Worm (Caenorhabditis elegans) whole organism, midembryonic: ENCODE data around the gene rol-3.

ENCODE experiments used
- T22C8.4 ChIP-seq: fragments of 200-800 bp; sonication (Bioruptor generic); IDR thresholded peaks from 2 replicates; pipeline ENCODE4 v1.3.6; 2022; ENCODE audit warnings: missing genetic modification characterization, missing compliant biosample characterization
- cog-1 ChIP-seq: sonication (generic microtip); optimal IDR thresholded peaks from 2 replicates; lab custom pipeline; 2016; ENCODE audit warnings: missing genetic modification characterization, missing compliant biosample characterization
- flt-1 ChIP-seq: fragments of 200-800 bp; sonication (Bioruptor generic); IDR thresholded peaks from 2 replicates; pipeline ENCODE4 v1.3.6; 2022; ENCODE audit warnings: missing genetic modification characterization, missing compliant biosample characterization
- klf-2 ChIP-seq: fragments of 200-800 bp; sonication (Bioruptor generic); conservative IDR thresholded peaks from 2 replicates; pipeline ENCODE4 v1.3.6; 2022; ENCODE audit warnings: missing genetic modification reagents, missing genetic modification characterization, missing compliant biosample characterization
- med-1 ChIP-seq: sonication (generic microtip); optimal IDR thresholded peaks from 2 replicates; lab custom pipeline; 2017; ENCODE audit warnings: missing genetic modification characterization, mild to moderate bottlenecking, missing compliant biosample characterization, antibody characterized with exemption, missing genetic modification reagents; ENCODE audit not compliant: insufficient read depth
- ref-1 ChIP-seq: fragments of 200-800 bp; sonication (Bioruptor generic); conservative IDR thresholded peaks from 2 replicates; pipeline ENCODE4 v1.3.6; 2022; ENCODE audit warnings: missing genetic modification reagents, missing genetic modification characterization, missing compliant biosample characterization
- tab-1 ChIP-seq: fragments of 200-800 bp; sonication (Bioruptor generic); IDR thresholded peaks from 2 replicates; pipeline ENCODE4 v1.3.6; 2022; ENCODE audit warnings: missing genetic modification characterization, missing compliant biosample characterization
- ztf-23 ChIP-seq: fragments of 200-800 bp; sonication (Bioruptor generic); IDR thresholded peaks from 2 replicates; pipeline ENCODE4 v1.3.6; 2022; ENCODE audit warnings: missing genetic modification reagents, missing genetic modification characterization, missing compliant biosample characterization
- ztf-29 ChIP-seq: fragments of 200-800 bp; sonication (Bioruptor generic); IDR thresholded peaks from 2 replicates; pipeline ENCODE4 v1.3.6; 2022; ENCODE audit warnings: missing genetic modification reagents, missing genetic modification characterization, missing compliant biosample characterization

rol-3 gene

DNA sequence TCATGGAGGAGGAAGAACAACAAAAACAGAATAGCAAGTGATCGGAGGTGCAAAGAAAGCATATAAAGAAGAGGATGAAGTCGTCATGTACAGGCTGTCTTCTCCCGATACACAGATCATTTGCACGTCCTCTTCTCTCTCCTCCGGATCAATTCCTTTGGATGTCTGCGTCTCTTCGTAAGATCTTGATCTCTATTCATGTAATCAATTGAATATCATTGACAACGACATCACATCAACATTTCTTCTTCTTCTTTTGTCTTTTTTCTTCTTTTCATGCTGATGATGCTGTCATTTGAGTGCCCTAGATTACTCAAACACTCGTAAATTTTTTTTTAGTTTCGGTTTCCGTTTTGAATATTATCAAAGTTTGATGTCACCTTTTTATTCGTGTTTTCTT, at the start of gene rol-3:
TSS of gene rol-3 (minus strand) at position 120 of the 400 bp plus-strand sequence.
- TF ChIP-seq tab-1 (GFP tag; lab: Robert Waterston, UW) (no peak), klf-2 (no peak), ztf-29 (GFP tag; lab: Robert Waterston, UW) (no peak), med-1 (no peak), ztf-23 (GFP tag; lab: Robert Waterston, UW) (no peak), T22C8.4 (GFP tag; lab: Robert Waterston, UW) (no peak), cog-1 (tag; lab: Kevin White, UChicago) (no peak), flt-1 (GFP tag; lab: Robert Waterston, UW) (no peak), ref-1 (GFP tag; lab: Robert Waterston, UW) (no peak)

DNA sequence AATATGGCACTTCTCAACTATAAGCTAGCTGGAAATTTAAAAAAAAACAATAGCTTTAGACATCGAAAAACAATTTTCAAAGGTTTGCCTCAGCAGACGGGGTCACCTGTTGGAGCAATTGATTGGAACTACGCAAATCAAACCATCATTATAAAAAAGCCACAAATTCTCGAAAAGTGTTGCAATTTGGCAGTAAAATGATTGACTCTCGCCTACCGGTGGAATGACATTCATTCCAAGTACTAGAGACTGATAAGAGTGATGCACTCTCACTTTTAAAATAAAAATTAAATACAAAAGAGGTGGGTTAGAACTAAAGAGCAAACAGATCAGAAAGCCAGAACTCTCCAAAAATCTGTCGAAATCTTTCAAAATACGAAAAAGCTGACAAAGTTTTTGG, 47.2 kb upstream of the rol-3 start:
- TF ChIP-seq cog-1 (tag; lab: Kevin White, UChicago) (no peak), T22C8.4 (GFP tag; lab: Robert Waterston, UW) (no peak), med-1 (no peak), ztf-29 (GFP tag; lab: Robert Waterston, UW) (no peak), tab-1 (GFP tag; lab: Robert Waterston, UW) (no peak), klf-2 (no peak)

DNA sequence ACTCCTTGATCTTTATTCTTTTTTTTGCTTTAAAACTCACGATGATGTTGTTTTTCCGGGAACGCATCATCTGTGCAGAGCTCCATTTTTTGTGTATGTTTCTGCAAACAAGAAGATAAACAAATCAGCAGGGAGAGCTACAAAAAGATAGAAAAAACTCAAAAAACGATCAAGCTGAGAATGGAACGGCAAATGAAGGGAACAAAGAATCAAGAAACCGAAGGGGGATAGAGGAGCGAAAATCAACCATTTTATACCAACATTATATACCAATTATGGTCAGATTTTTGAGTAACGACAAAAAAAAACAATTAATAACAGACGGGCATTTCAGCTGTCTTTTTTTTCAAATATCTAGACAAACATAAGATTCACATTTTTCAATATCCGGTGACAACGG, 46.6 kb upstream of the rol-3 start, which contains the start of gene slc-17.5:
TSS of gene slc-17.5 (minus strand) at position 101 of the 400 bp plus-strand sequence.
- no peak for TF ChIP-seq cog-1 (tag; lab: Kevin White, UChicago)
- TF ChIP-seq flt-1 (GFP tag; lab: Robert Waterston, UW): no peak
- no peak for TF ChIP-seq ref-1 (GFP tag; lab: Robert Waterston, UW)
- TF ChIP-seq T22C8.4 (GFP tag; lab: Robert Waterston, UW): no peak
- no peak for TF ChIP-seq ztf-29 (GFP tag; lab: Robert Waterston, UW)
- no peak for TF ChIP-seq tab-1 (GFP tag; lab: Robert Waterston, UW)
- no peak for TF ChIP-seq klf-2
- TF ChIP-seq med-1: no peak
- no peak for TF ChIP-seq ztf-23 (GFP tag; lab: Robert Waterston, UW)

DNA sequence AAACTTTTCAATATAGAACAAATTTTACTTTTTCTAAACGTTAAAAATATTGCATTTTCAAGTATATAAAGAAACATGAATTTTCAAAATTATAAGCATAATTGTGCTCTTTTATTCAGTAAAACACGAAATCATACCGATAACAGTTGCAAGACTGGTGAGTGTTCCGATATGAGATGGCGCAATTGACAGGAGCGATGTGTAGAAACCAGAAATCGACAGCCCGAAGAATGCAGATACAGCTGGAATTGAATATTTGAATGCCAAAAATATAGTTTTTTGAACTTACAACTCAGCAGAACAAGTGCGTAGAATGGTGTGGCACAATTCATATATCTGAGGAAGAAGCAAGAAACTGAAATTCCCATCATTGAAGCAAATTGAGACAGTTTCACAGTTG, 44.7 kb upstream of the rol-3 start:
- TF ChIP-seq cog-1 (tag; lab: Kevin White, UChicago) (no peak), med-1 (no peak), T22C8.4 (GFP tag; lab: Robert Waterston, UW) (no peak), tab-1 (GFP tag; lab: Robert Waterston, UW) (no peak), ztf-23 (GFP tag; lab: Robert Waterston, UW) (no peak), flt-1 (GFP tag; lab: Robert Waterston, UW) (no peak), klf-2 (no peak), ztf-29 (GFP tag; lab: Robert Waterston, UW) (no peak), ref-1 (GFP tag; lab: Robert Waterston, UW) (no peak)

DNA sequence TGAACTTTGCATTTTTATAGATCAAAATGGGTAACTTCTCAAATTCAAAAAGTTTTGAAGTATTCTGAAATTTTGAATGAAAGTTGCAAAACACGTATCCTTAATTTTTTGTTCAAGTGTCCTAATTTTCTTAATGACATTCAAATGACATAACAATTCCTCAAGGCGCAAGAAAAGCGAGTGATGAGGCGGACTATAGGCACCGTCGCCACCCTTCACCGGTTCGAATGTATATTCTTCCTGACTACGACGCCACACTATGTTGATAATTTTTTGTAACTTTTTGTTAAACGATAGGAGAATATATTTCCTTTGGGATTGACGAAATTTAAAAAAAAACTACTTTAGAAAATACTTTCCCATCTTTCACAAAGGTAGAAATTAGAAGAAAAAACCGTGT, 43.4 kb upstream of the rol-3 start:
- no peak for TF ChIP-seq med-1
- TF ChIP-seq ztf-23 (GFP tag; lab: Robert Waterston, UW): no peak
- no peak for TF ChIP-seq cog-1 (tag; lab: Kevin White, UChicago)
- TF ChIP-seq tab-1 (GFP tag; lab: Robert Waterston, UW): no peak
- no peak for TF ChIP-seq ref-1 (GFP tag; lab: Robert Waterston, UW)
- no peak for TF ChIP-seq flt-1 (GFP tag; lab: Robert Waterston, UW)
- no peak for TF ChIP-seq ztf-29 (GFP tag; lab: Robert Waterston, UW)
- TF ChIP-seq klf-2: no peak
- TF ChIP-seq T22C8.4 (GFP tag; lab: Robert Waterston, UW): no peak

DNA sequence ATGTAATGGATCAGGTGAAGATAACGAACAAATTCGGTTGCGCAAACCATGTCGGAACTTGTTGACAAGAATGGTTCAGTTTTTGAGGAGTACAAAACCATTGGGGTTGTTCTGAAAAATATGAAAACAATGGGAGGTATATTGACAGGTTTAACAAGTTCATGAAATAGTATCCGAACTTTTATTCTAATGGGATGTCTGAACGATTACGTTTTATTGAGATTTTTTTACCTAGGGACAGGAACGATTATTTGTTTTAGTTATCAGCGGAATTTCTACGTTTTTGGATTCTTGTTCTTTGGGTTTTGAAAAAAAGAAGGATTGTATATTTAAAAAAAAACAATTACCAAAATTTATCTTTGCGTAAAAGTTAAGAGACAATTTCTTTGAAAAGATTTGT, 42.6 kb upstream of the rol-3 start, which contains the start of gene str-135:
TSS of gene str-135 (minus strand) at position 101 of the 400 bp plus-strand sequence.
- TF ChIP-seq T22C8.4 (GFP tag; lab: Robert Waterston, UW): no peak

DNA sequence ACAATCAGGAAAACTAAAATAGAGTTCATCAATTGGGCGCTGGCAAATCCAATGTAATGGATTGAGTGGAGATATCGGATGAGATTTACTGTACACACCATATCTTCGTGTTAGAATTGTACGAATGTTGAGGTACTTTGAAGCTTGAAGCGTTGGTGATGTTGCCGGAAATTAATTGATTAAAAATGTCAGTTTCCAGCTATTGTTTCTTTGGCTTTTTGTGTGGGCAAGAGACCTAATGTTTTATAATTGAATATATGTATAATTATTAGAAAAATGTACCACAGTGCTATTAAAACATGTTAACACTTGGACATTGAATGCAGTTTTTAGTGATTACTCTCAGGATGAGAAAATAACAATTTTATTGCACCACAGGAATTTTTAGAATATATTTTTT, 40.6 kb upstream of the rol-3 start, which contains the start of gene str-136:
TSS of gene str-136 (minus strand) at position 101 of the 400 bp plus-strand sequence.
- TF ChIP-seq T22C8.4 (GFP tag; lab: Robert Waterston, UW) (no peak), klf-2 (no peak), ref-1 (GFP tag; lab: Robert Waterston, UW) (no peak), cog-1 (tag; lab: Kevin White, UChicago) (no peak), flt-1 (GFP tag; lab: Robert Waterston, UW) (no peak), tab-1 (GFP tag; lab: Robert Waterston, UW) (no peak), med-1 (no peak), ztf-29 (GFP tag; lab: Robert Waterston, UW) (no peak), ztf-23 (GFP tag; lab: Robert Waterston, UW) (no peak)

DNA sequence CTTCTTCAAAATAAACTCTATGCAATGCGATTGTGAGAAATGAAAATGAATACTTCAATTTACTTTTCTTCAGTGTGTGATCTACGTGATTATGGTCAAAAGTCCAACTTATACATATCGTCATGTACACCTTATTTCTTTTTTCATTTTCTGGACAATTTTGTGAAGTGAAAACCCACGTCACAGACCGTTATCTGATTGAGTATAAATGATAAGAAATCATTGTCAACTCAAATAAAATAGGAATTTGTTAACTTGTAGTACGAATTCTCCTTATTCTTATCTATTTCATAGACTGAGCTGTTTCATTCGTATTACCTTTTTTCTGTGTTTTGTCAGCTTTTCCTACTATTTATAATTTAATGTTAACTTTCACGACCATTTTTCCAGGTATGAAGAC, 33.8 kb upstream of the rol-3 start, which contains the start of gene asp-5:
TSS of gene asp-5 (plus strand) at position 391 of the 400 bp plus-strand sequence.
- TF ChIP-seq ref-1 (GFP tag; lab: Robert Waterston, UW): no peak
- TF ChIP-seq T22C8.4 (GFP tag; lab: Robert Waterston, UW): no peak
- TF ChIP-seq ztf-23 (GFP tag; lab: Robert Waterston, UW): no peak
- no peak for TF ChIP-seq med-1
- no peak for TF ChIP-seq tab-1 (GFP tag; lab: Robert Waterston, UW)
- no peak for TF ChIP-seq cog-1 (tag; lab: Kevin White, UChicago)
- TF ChIP-seq ztf-29 (GFP tag; lab: Robert Waterston, UW): no peak
- TF ChIP-seq klf-2: no peak
- TF ChIP-seq flt-1 (GFP tag; lab: Robert Waterston, UW): no peak

DNA sequence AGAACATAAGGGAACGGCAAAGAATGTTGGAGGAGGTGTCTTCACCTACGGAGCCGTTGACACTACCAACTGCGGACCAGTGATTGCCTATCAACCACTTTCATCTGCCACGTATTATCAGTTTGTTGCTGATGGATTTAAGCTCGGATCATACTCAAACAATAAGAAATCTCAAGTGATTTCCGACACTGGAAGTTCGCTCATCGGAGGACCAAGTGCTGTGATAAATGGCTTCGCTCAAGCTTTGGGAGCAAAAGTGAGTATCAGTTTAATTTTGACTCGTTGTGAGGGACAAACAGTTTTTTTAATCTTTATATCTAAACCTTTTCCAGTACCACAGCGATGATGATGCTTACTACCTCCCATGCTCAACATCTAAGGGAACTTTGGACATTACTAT, 33.2 kb upstream of the rol-3 start:
- TF ChIP-seq ztf-29 (GFP tag; lab: Robert Waterston, UW) (no peak), tab-1 (GFP tag; lab: Robert Waterston, UW) (no peak), T22C8.4 (GFP tag; lab: Robert Waterston, UW) (no peak), flt-1 (GFP tag; lab: Robert Waterston, UW) (no peak), cog-1 (tag; lab: Kevin White, UChicago) (no peak)

DNA sequence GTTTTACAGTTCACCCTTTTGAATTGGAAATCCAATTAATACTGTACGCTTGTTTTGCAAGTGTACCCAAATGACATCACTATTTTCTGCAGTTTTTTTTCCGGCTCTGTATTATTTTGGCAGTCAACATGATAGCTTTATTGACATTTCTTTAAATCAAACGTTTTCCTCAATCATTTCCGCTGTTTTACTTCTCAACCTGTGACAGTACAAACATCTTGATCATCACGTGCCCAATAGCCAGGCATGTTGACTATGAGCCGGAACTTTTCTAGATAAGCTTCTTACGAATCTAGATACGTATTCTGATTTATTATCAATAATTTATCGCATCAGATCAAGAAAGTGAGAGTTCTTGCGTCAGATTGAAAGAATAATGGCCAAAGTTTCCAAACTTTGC, 31.7 kb upstream of the rol-3 start:
- TF ChIP-seq cog-1 (tag; lab: Kevin White, UChicago) (no peak), tab-1 (GFP tag; lab: Robert Waterston, UW) (no peak), ztf-29 (GFP tag; lab: Robert Waterston, UW) (no peak), klf-2 (no peak), flt-1 (GFP tag; lab: Robert Waterston, UW) (no peak)
